Fruit fly (Drosophila melanogaster) whole organism, embryonic: ENCODE measurements around the gene CG9586.

ENCODE experiments used
- CG10431 ChIP-seq: fragments of 200-800 bp; sonication (Bioruptor generic); optimal IDR thresholded peaks from 3 replicates; lab custom pipeline; 2018; ENCODE audit warnings: missing biosample characterization, mild to moderate bottlenecking, missing genetic modification characterization
- CG10959 ChIP-seq: fragments of 200-800 bp; sonication (Bioruptor generic); IDR thresholded peaks from 2 replicates; pipeline ENCODE4 v1.3.6; 2022; ENCODE audit warnings: missing biosample characterization, missing genetic modification characterization
- CG11085 ChIP-seq: fragments of 200-800 bp; sonication (Bioruptor generic); IDR thresholded peaks from 2 replicates; pipeline ENCODE4 v1.3.6; 2022; ENCODE audit warnings: missing biosample characterization, missing genetic modification characterization
- CG11723 ChIP-seq: fragments of 200-800 bp; sonication (Bioruptor generic); optimal IDR thresholded peaks from 2 replicates; lab custom pipeline; 2017; ENCODE audit warnings: missing biosample characterization, mild to moderate bottlenecking, missing genetic modification characterization
- CG12236 ChIP-seq: fragments of 200-800 bp; sonication (Bioruptor generic); optimal IDR thresholded peaks from 2 replicates; lab custom pipeline; 2016; ENCODE audit warnings: missing biosample characterization, missing genetic modification characterization
- CG12744 ChIP-seq: fragments of 200-800 bp; sonication (Bioruptor generic); optimal IDR thresholded peaks from 2 replicates; lab custom pipeline; 2016; ENCODE audit warnings: missing biosample characterization, missing genetic modification characterization
- CG12769 ChIP-seq: fragments of 200-800 bp; sonication (Bioruptor generic); optimal IDR thresholded peaks from 2 replicates; lab custom pipeline; 2019; ENCODE audit warnings: missing biosample characterization, mild to moderate bottlenecking, missing genetic modification characterization, moderate library complexity
- CG13775 ChIP-seq: fragments of 200-800 bp; sonication (Bioruptor generic); optimal IDR thresholded peaks from 3 replicates; lab custom pipeline; 2017; ENCODE audit warnings: missing biosample characterization, mild to moderate bottlenecking, missing genetic modification characterization
- CG1603 ChIP-seq: fragments of 200-800 bp; sonication (Bioruptor generic); optimal IDR thresholded peaks from 2 replicates; lab custom pipeline; 2019; ENCODE audit warnings: missing biosample characterization, mild to moderate bottlenecking, missing genetic modification characterization, moderate library complexity
- CG30020 ChIP-seq: fragments of 200-800 bp; optimal IDR thresholded peaks from 2 replicates; lab custom pipeline; 2019; ENCODE audit warnings: missing biosample characterization, mild to moderate bottlenecking, missing genetic modification characterization, moderate library complexity
- CG3847 ChIP-seq: fragments of 200-800 bp; sonication (Bioruptor generic); IDR thresholded peaks from 2 replicates; pipeline ENCODE4 v1.3.6; 2022; ENCODE audit warnings: missing biosample characterization, missing genetic modification characterization
- CG42726 ChIP-seq: fragments of 200-800 bp; sonication (Bioruptor generic); IDR thresholded peaks from 2 replicates; pipeline ENCODE4 v1.3.6; 2022; ENCODE audit warnings: missing biosample characterization, missing genetic modification characterization; ENCODE audit not compliant: partially characterized antibody
- CG4617 ChIP-seq: fragments of 200-800 bp; sonication (Bioruptor generic); optimal IDR thresholded peaks from 3 replicates; lab custom pipeline; 2016; ENCODE audit warnings: missing biosample characterization, missing genetic modification characterization, borderline replicate concordance
- CG4730 ChIP-seq: fragments of 200-800 bp; sonication (Bioruptor generic); IDR thresholded peaks from 2 replicates; pipeline ENCODE4 v1.3.6; 2022; ENCODE audit warnings: missing biosample characterization, missing genetic modification characterization
- CG7839 ChIP-seq: fragments of 200-800 bp; sonication (Bioruptor generic); optimal IDR thresholded peaks from 3 replicates; lab custom pipeline; 2018; ENCODE audit warnings: missing biosample characterization, mild to moderate bottlenecking, missing genetic modification characterization, moderate library complexity
- CG7928 ChIP-seq: fragments of 200-800 bp; sonication (Bioruptor generic); optimal IDR thresholded peaks from 2 replicates; lab custom pipeline; 2017; ENCODE audit warnings: missing biosample characterization, mild to moderate bottlenecking, missing genetic modification characterization
- CG8281 ChIP-seq: fragments of 200-800 bp; sonication (Bioruptor generic); optimal IDR thresholded peaks from 2 replicates; lab custom pipeline; 2018; ENCODE audit warnings: missing biosample characterization, mild to moderate bottlenecking, missing genetic modification characterization, moderate library complexity
- Dip2 ChIP-seq: fragments of 200-800 bp; sonication (Bioruptor generic); IDR thresholded peaks from 2 replicates; pipeline ENCODE4 v1.3.6; 2022; ENCODE audit warnings: missing biosample characterization, missing genetic modification characterization
- Drgx ChIP-seq: fragments of 200-800 bp; sonication (Bioruptor generic); IDR thresholded peaks from 2 replicates; pipeline ENCODE4 v1.3.6; 2022; ENCODE audit warnings: missing biosample characterization, missing genetic modification characterization
- Gsc ChIP-seq: fragments of 200-800 bp; sonication (Bioruptor generic); IDR thresholded peaks from 2 replicates; pipeline ENCODE4 v1.3.6; 2022; ENCODE audit warnings: missing biosample characterization, missing genetic modification characterization
- HHEX ChIP-seq: fragments of 200-800 bp; sonication (Bioruptor generic); optimal IDR thresholded peaks from 3 replicates; lab custom pipeline; 2017; ENCODE audit warnings: missing biosample characterization, mild to moderate bottlenecking, missing genetic modification characterization, missing genetic modification reagents
- HLH3B ChIP-seq: fragments of 200-800 bp; sonication (Bioruptor generic); IDR thresholded peaks from 2 replicates; pipeline ENCODE4 v1.3.6; 2022; ENCODE audit warnings: missing biosample characterization, missing genetic modification characterization
- Hmx ChIP-seq: fragments of 200-800 bp; sonication (Bioruptor generic); optimal IDR thresholded peaks from 2 replicates; lab custom pipeline; 2016; ENCODE audit warnings: missing biosample characterization, missing genetic modification characterization
- Hr51 ChIP-seq, 2 experiments: fragments of 200-800 bp; sonication (Bioruptor generic); optimal IDR thresholded peaks; 2 replicates in 1 of 2; 3 replicates in 1 of 2; lab custom pipeline; 2016 to 2018; ENCODE audit warnings: missing biosample characterization in 2 of 2, missing genetic modification characterization in 2 of 2, mild to moderate bottlenecking in 1 of 2, moderate library complexity in 1 of 2
- Side ChIP-seq: fragments of 200-800 bp; sonication (Bioruptor generic); optimal IDR thresholded peaks from 2 replicates; lab custom pipeline; 2016; ENCODE audit warnings: missing biosample characterization, missing genetic modification characterization
- Xbp1 ChIP-seq: fragments of 200-800 bp; sonication (Bioruptor generic); optimal IDR thresholded peaks from 3 replicates; lab custom pipeline; 2016; ENCODE audit warnings: missing biosample characterization, mild to moderate bottlenecking, missing genetic modification characterization
- Xrp1 ChIP-seq: fragments of 200-800 bp; sonication (Bioruptor generic); IDR thresholded peaks from 2 replicates; pipeline ENCODE4 v1.3.6; 2022; ENCODE audit warnings: missing biosample characterization, missing genetic modification characterization
- ase ChIP-seq: fragments of 200-800 bp; sonication (Bioruptor generic); IDR thresholded peaks from 3 replicates; pipeline ENCODE4 v1.3.6; 2022; ENCODE audit warnings: missing biosample characterization, missing genetic modification characterization
- br ChIP-seq: fragments of >200 bp; optimal IDR thresholded peaks from 2 replicates; lab custom pipeline; 2017
- cwo ChIP-seq: fragments of 200-800 bp; sonication (Bioruptor generic); optimal IDR thresholded peaks from 3 replicates; lab custom pipeline; 2017; ENCODE audit warnings: missing biosample characterization, missing genetic modification characterization, mild to moderate bottlenecking, moderate library complexity, missing genetic modification reagents
- dan ChIP-seq: fragments of 200-800 bp; sonication (Bioruptor generic); IDR thresholded peaks from 2 replicates; pipeline ENCODE4 v1.3.6; 2022; ENCODE audit warnings: missing biosample characterization, missing genetic modification characterization
- dpn ChIP-seq, 2 experiments: fragments of 200-800 bp; sonication (Bioruptor generic); optimal IDR thresholded peaks; 3 replicates each; lab custom pipeline; 2016; ENCODE audit warnings: missing biosample characterization in 2 of 2, missing genetic modification characterization in 2 of 2
- dysf ChIP-seq: fragments of 200-800 bp; sonication (Bioruptor generic); IDR thresholded peaks from 3 replicates; pipeline ENCODE4 v1.3.6; 2022; ENCODE audit warnings: missing biosample characterization, missing genetic modification characterization
- en ChIP-seq: fragments of 200-800 bp; sonication (Bioruptor generic); optimal IDR thresholded peaks from 2 replicates; lab custom pipeline; 2016; ENCODE audit warnings: missing biosample characterization, missing genetic modification characterization
- eve ChIP-seq, 2 experiments: fragments of >200 bp; optimal IDR thresholded peaks; 2 replicates each; lab custom pipeline; 2017; ENCODE audit warnings: missing biosample characterization in 2 of 2, missing genetic modification characterization in 2 of 2
- grn ChIP-seq: fragments of 200-800 bp; sonication (Bioruptor generic); optimal IDR thresholded peaks from 3 replicates; lab custom pipeline; 2017; ENCODE audit warnings: missing biosample characterization, missing genetic modification characterization
- inv ChIP-seq: fragments of 200-800 bp; sonication (Bioruptor generic); IDR thresholded peaks from 2 replicates; pipeline ENCODE4 v1.3.6; 2022; ENCODE audit warnings: missing biosample characterization, missing genetic modification characterization; ENCODE audit not compliant: partially characterized antibody
- ken ChIP-seq: fragments of 200-800 bp; sonication (Bioruptor generic); IDR thresholded peaks from 3 replicates; pipeline ENCODE4 v1.3.6; 2022; ENCODE audit warnings: missing biosample characterization, missing genetic modification characterization
- lab ChIP-seq: fragments of 200-800 bp; sonication (Bioruptor generic); optimal IDR thresholded peaks from 3 replicates; lab custom pipeline; 2017; ENCODE audit warnings: missing biosample characterization, missing genetic modification characterization, mild to moderate bottlenecking, moderate library complexity, missing genetic modification reagents
- nom ChIP-seq: fragments of 200-800 bp; sonication (Bioruptor generic); optimal IDR thresholded peaks from 2 replicates; lab custom pipeline; 2017; ENCODE audit warnings: missing biosample characterization, missing genetic modification characterization, mild to moderate bottlenecking, moderate library complexity, missing genetic modification reagents
- pb ChIP-seq: fragments of 200-800 bp; sonication (Bioruptor generic); optimal IDR thresholded peaks from 3 replicates; lab custom pipeline; 2016; ENCODE audit warnings: missing biosample characterization, missing genetic modification characterization
- pfk ChIP-seq: fragments of 200-800 bp; sonication (Bioruptor generic); optimal IDR thresholded peaks from 2 replicates; lab custom pipeline; 2018; ENCODE audit warnings: missing biosample characterization, mild to moderate bottlenecking, missing genetic modification characterization, moderate library complexity
- pita ChIP-seq: fragments of 200-800 bp; sonication (Bioruptor generic); optimal IDR thresholded peaks from 2 replicates; lab custom pipeline; 2017; ENCODE audit warnings: missing biosample characterization, mild to moderate bottlenecking, missing genetic modification characterization
- pzg ChIP-seq: fragments of 200-800 bp; sonication (Bioruptor generic); optimal IDR thresholded peaks from 3 replicates; lab custom pipeline; 2018; ENCODE audit warnings: missing biosample characterization, mild to moderate bottlenecking, missing genetic modification characterization, moderate library complexity
- sens-2 ChIP-seq: fragments of 200-800 bp; sonication (Bioruptor generic); IDR thresholded peaks from 2 replicates; pipeline ENCODE4 v1.3.6; 2022; ENCODE audit warnings: missing biosample characterization, missing genetic modification characterization
- shn ChIP-seq: fragments of 200-800 bp; sonication (Bioruptor generic); optimal IDR thresholded peaks from 3 replicates; lab custom pipeline; 2016; ENCODE audit warnings: missing biosample characterization, missing genetic modification characterization
- tin ChIP-seq: fragments of 200-800 bp; sonication (Bioruptor generic); optimal IDR thresholded peaks from 3 replicates; lab custom pipeline; 2016; ENCODE audit warnings: missing biosample characterization, missing genetic modification characterization
- tna ChIP-seq: fragments of 200-800 bp; sonication (Bioruptor generic); IDR thresholded peaks from 2 replicates; pipeline ENCODE4 v1.3.6; 2022; ENCODE audit warnings: missing biosample characterization, missing genetic modification characterization; ENCODE audit not compliant: partially characterized antibody
- unc-4 ChIP-seq: fragments of 200-800 bp; sonication (Bioruptor generic); IDR thresholded peaks from 2 replicates; pipeline ENCODE4 v1.3.6; 2022; ENCODE audit warnings: missing biosample characterization, missing genetic modification characterization; ENCODE audit not compliant: partially characterized antibody
- vnd ChIP-seq: fragments of 200-800 bp; sonication (Bioruptor generic); IDR thresholded peaks from 3 replicates; pipeline ENCODE4 v1.3.6; 2022; ENCODE audit warnings: missing biosample characterization, missing genetic modification characterization; ENCODE audit not compliant: partially characterized antibody
- wdn ChIP-seq: fragments of 200-800 bp; sonication (Bioruptor generic); IDR thresholded peaks from 2 replicates; pipeline ENCODE4 v1.3.6; 2022; ENCODE audit warnings: missing biosample characterization, missing genetic modification characterization

CG9586 gene

dm6 chr2L:9207133-9207532 lies 40.8 kb upstream of the CG9586 start (continued):
- TF ChIP-seq CG12236 (GFP tag; lab: Kevin White, UChicago) = no peak
- no peak for TF ChIP-seq cwo (GFP tag; lab: Kevin White, UChicago)
- peak; percentile 53 for TF ChIP-seq lab (GFP tag; lab: Kevin White, UChicago)
- TF ChIP-seq shn (GFP tag; lab: Kevin White, UChicago) = no peak
- no peak for TF ChIP-seq CG7928
- TF ChIP-seq ken (GFP tag; lab: Robert Waterston, UW) = peak; percentile 20; the same call in 1 of the 3 replicates
- TF ChIP-seq pb (GFP tag; lab: Kevin White, UChicago) = no peak
- TF ChIP-seq eve (GFP tag; optimal IDR thresholded peaks at IDR 0.05; lab: Kevin White, UChicago) = peak in 1 of 2 experiments; percentile 85
- peak in 1 of 2 experiments; percentile 82 for TF ChIP-seq Hr51 (GFP tag; optimal IDR thresholded peaks at IDR 0.05; lab: Kevin White, UChicago)
- TF ChIP-seq sens-2 (GFP tag; lab: Robert Waterston, UW) = no peak
- no peak for TF ChIP-seq Gsc (GFP tag; lab: Robert Waterston, UW)
- TF ChIP-seq Side (GFP tag; lab: Kevin White, UChicago) = no peak
- TF ChIP-seq CG4730 (GFP tag; lab: Robert Waterston, UW) = no peak
- no peak for TF ChIP-seq CG3847 (GFP tag; lab: Robert Waterston, UW)
- TF ChIP-seq wdn = no peak
- no peak for TF ChIP-seq inv (GFP tag; lab: Robert Waterston, UW)
- TF ChIP-seq CG42726 (GFP tag; lab: Robert Waterston, UW) = no peak
- TF ChIP-seq Xbp1 (GFP tag; lab: Kevin White, UChicago) = peak; percentile 46
- TF ChIP-seq CG11085 (GFP tag; lab: Robert Waterston, UW) = no peak
- TF ChIP-seq Dip2 (GFP tag; lab: Robert Waterston, UW) = no peak
- no peak for TF ChIP-seq Hmx (GFP tag; lab: Kevin White, UChicago)
- TF ChIP-seq ase (GFP tag; lab: Robert Waterston, UW) = peak; percentile 34; the same call in 1 of the 3 replicates
- TF ChIP-seq pita (GFP tag; lab: Kevin White, UChicago) = no peak
- no peak for TF ChIP-seq pfk (GFP tag; lab: Kevin White, UChicago)
- no peak for TF ChIP-seq dan
- no peak for TF ChIP-seq br (lab: Kevin White, UChicago)
- peak; percentile 38; the same call in 1 of the 3 replicates for TF ChIP-seq dysf (GFP tag; lab: Robert Waterston, UW)
- TF ChIP-seq tna = no peak
- TF ChIP-seq grn (GFP tag; lab: Kevin White, UChicago) = no peak
- no peak for TF ChIP-seq CG13775 (GFP tag; lab: Kevin White, UChicago)
- no peak for TF ChIP-seq CG4617 (GFP tag; lab: Kevin White, UChicago)
- no peak for TF ChIP-seq pzg (GFP tag; lab: Kevin White, UChicago)
- TF ChIP-seq CG8281 (tag; lab: Kevin White, UChicago) = no peak
- TF ChIP-seq CG30020 (tag; lab: Kevin White, UChicago) = no peak
- no peak for TF ChIP-seq tin (GFP tag; lab: Kevin White, UChicago)
- TF ChIP-seq CG12744 (GFP tag; lab: Kevin White, UChicago) = no peak
- no peak for TF ChIP-seq CG10431 (GFP tag; lab: Kevin White, UChicago)
- peak; percentile 25 for TF ChIP-seq HHEX (GFP tag; lab: Kevin White, UChicago)
- no peak for TF ChIP-seq CG10959
- no peak for TF ChIP-seq nom (GFP tag; lab: Kevin White, UChicago)

dm6 chr2L:9206401-9206800 lies 40.1 kb upstream of the CG9586 start:
- TF ChIP-seq Drgx (GFP tag; lab: Robert Waterston, UW) (peak; percentile 77), Xrp1 (GFP tag; lab: Robert Waterston, UW) (peak; percentile 65; the same call in 1 of the 2 replicates), CG1603 (tag; lab: Kevin White, UChicago) (peak; percentile 0), en (no peak), CG7839 (tag; lab: Kevin White, UChicago) (peak; percentile 61), unc-4 (GFP tag; lab: Robert Waterston, UW) (no peak), CG11723 (GFP tag; lab: Kevin White, UChicago) (no peak), HLH3B (GFP tag; lab: Robert Waterston, UW) (0 out of 2 replicates have a peak, but pooled peaks have one; percentile 7), vnd (GFP tag; lab: Robert Waterston, UW) (no peak), dpn (GFP tag; optimal IDR thresholded peaks at IDR 0.05; lab: Kevin White, UChicago) (no peak), CG12769 (no peak)
